Worm (Caenorhabditis elegans) whole organism, young adult: ENCODE results near the gene tpst-1.

Experiments
- B0035.1 ChIP-seq: sonication (generic microtip); optimal IDR thresholded peaks from 2 replicates; lab custom pipeline; 2016; ENCODE audit warnings: missing genetic modification characterization, mild to moderate bottlenecking, missing compliant biosample characterization, missing genotype, missing genetic modification reagents
- B0261.1 ChIP-seq: sonication (generic microtip); optimal IDR thresholded peaks from 2 replicates; lab custom pipeline; 2016; ENCODE audit warnings: mild to moderate bottlenecking, missing genetic modification characterization, moderate library complexity, missing compliant biosample characterization
- F10E7.11 ChIP-seq: sonication (generic microtip); optimal IDR thresholded peaks from 2 replicates; lab custom pipeline; 2017; ENCODE audit warnings: mild to moderate bottlenecking, missing genetic modification characterization, moderate library complexity, missing compliant biosample characterization
- F49E8.2 ChIP-seq: sonication (generic microtip); optimal IDR thresholded peaks from 3 replicates; lab custom pipeline; 2017; ENCODE audit warnings: missing genetic modification characterization, mild to moderate bottlenecking, missing compliant biosample characterization, antibody characterized with exemption, moderate library complexity; ENCODE audit not compliant: insufficient read depth
- F57A8.1 ChIP-seq: fragments of 200-800 bp; sonication (Bioruptor generic); optimal IDR thresholded peaks from 2 replicates; lab custom pipeline; 2018; ENCODE audit warnings: mild to moderate bottlenecking, missing genetic modification characterization, moderate library complexity, missing compliant biosample characterization
- K11D2.4 ChIP-seq: fragments of 200-800 bp; sonication (Bioruptor generic); IDR thresholded peaks from 2 replicates; pipeline ENCODE4 v1.3.6; 2022; ENCODE audit warnings: missing genetic modification reagents, missing genetic modification characterization, missing compliant biosample characterization
- ZK185.1 ChIP-seq: sonication (generic microtip); optimal IDR thresholded peaks from 2 replicates; lab custom pipeline; 2016; ENCODE audit warnings: mild to moderate bottlenecking, missing genetic modification characterization, missing compliant biosample characterization; ENCODE audit not compliant: poor library complexity, severe bottlenecking
- aptf-2 ChIP-seq: fragments of 200-800 bp; sonication (Bioruptor generic); conservative IDR thresholded peaks from 2 replicates; pipeline ENCODE4 v1.3.6; 2022; ENCODE audit warnings: missing genetic modification reagents, missing genetic modification characterization, missing compliant biosample characterization
- athp-1 ChIP-seq: sonication (generic microtip); optimal IDR thresholded peaks from 2 replicates; lab custom pipeline; 2017; ENCODE audit warnings: mild to moderate bottlenecking, missing genetic modification characterization, missing compliant biosample characterization
- attf-3 ChIP-seq: fragments of 200-800 bp; sonication (Bioruptor generic); conservative IDR thresholded peaks from 2 replicates; pipeline ENCODE4 v1.3.6; 2022; ENCODE audit warnings: missing genetic modification reagents, missing genetic modification characterization, missing compliant biosample characterization
- attf-5 ChIP-seq: fragments of 200-800 bp; sonication (Bioruptor generic); optimal IDR thresholded peaks from 2 replicates; lab custom pipeline; 2018; ENCODE audit warnings: mild to moderate bottlenecking, missing genetic modification characterization, missing compliant biosample characterization
- attf-6 ChIP-seq: fragments of 200-800 bp; sonication (Bioruptor generic); IDR thresholded peaks from 2 replicates; pipeline ENCODE4 v1.3.6; 2022; ENCODE audit warnings: missing genetic modification reagents, missing genetic modification characterization, missing compliant biosample characterization
- bed-1 ChIP-seq: fragments of 200-800 bp; sonication (Bioruptor generic); IDR thresholded peaks from 2 replicates; pipeline ENCODE4 v1.3.6; 2022; ENCODE audit warnings: missing genetic modification reagents, missing genetic modification characterization, missing compliant biosample characterization
- bed-2 ChIP-seq: fragments of 200-800 bp; sonication (Bioruptor generic); IDR thresholded peaks from 2 replicates; pipeline ENCODE4 v1.3.6; 2022; ENCODE audit warnings: missing genetic modification reagents, missing genetic modification characterization, missing compliant biosample characterization
- cebp-2 ChIP-seq: fragments of 200-800 bp; sonication (Bioruptor generic); IDR thresholded peaks from 2 replicates; pipeline ENCODE4 v1.3.6; 2022; ENCODE audit warnings: missing genetic modification characterization, missing compliant biosample characterization
- ceh-100 ChIP-seq: fragments of 200-800 bp; sonication (Bioruptor generic); IDR thresholded peaks from 2 replicates; pipeline ENCODE4 v1.3.6; 2022; ENCODE audit warnings: missing genetic modification reagents, missing genetic modification characterization, missing compliant biosample characterization
- ceh-40 ChIP-seq: fragments of 200-800 bp; sonication (Bioruptor generic); IDR thresholded peaks from 2 replicates; pipeline ENCODE4 v1.3.6; 2022; ENCODE audit warnings: missing genetic modification characterization, missing compliant biosample characterization
- ceh-91 ChIP-seq: fragments of 200-800 bp; sonication (Bioruptor generic); IDR thresholded peaks from 2 replicates; pipeline ENCODE4 v1.3.6; 2022; ENCODE audit warnings: missing genetic modification reagents, missing genetic modification characterization, missing compliant biosample characterization
- die-1 ChIP-seq: sonication (generic microtip); optimal IDR thresholded peaks from 2 replicates; lab custom pipeline; 2016; ENCODE audit warnings: missing genotype, mild to moderate bottlenecking, missing genetic modification characterization, missing compliant biosample characterization
- gei-17 ChIP-seq: fragments of 200-800 bp; sonication (Bioruptor generic); optimal IDR thresholded peaks from 2 replicates; lab custom pipeline; 2018; ENCODE audit warnings: mild to moderate bottlenecking, missing genetic modification characterization, missing compliant biosample characterization
- him-1 ChIP-seq: sonication (generic microtip); optimal IDR thresholded peaks from 2 replicates; lab custom pipeline; 2016; ENCODE audit warnings: missing genotype, missing genetic modification reagents, missing genetic modification characterization, missing compliant biosample characterization
- hrde-1 ChIP-seq: sonication (generic microtip); optimal IDR thresholded peaks from 2 replicates; lab custom pipeline; 2016; ENCODE audit warnings: missing genetic modification characterization, mild to moderate bottlenecking, missing compliant biosample characterization, moderate library complexity, missing genotype, missing genetic modification reagents, borderline replicate concordance
- let-607 ChIP-seq, 2 experiments: fragments of 200-800 bp in 1 of 2; sonication (Bioruptor generic) in 1 of 2; sonication (generic microtip) in 1 of 2; optimal IDR thresholded peaks; 2 replicates each; lab custom pipeline; 2016 to 2018; ENCODE audit warnings: mild to moderate bottlenecking in 2 of 2, missing compliant biosample characterization in 2 of 2, missing genetic modification characterization in 2 of 2, moderate library complexity in 2 of 2, missing genotype in 1 of 2
- lin-26 ChIP-seq: fragments of 200-800 bp; sonication (Bioruptor generic); IDR thresholded peaks from 2 replicates; pipeline ENCODE4 v1.3.6; 2022; ENCODE audit warnings: missing genetic modification reagents, missing genetic modification characterization, missing compliant biosample characterization
- lsl-1 ChIP-seq: fragments of 200-800 bp; sonication (Bioruptor generic); optimal IDR thresholded peaks from 2 replicates; lab custom pipeline; 2018; ENCODE audit warnings: mild to moderate bottlenecking, missing genetic modification characterization, moderate library complexity, missing compliant biosample characterization
- lsy-27 ChIP-seq: sonication (generic microtip); optimal IDR thresholded peaks from 2 replicates; lab custom pipeline; 2017; ENCODE audit warnings: missing genetic modification characterization, mild to moderate bottlenecking, missing compliant biosample characterization, antibody characterized with exemption, missing genotype, borderline replicate concordance; ENCODE audit not compliant: insufficient read depth
- mel-28 ChIP-seq: sonication (generic microtip); optimal IDR thresholded peaks from 2 replicates; lab custom pipeline; 2016; ENCODE audit warnings: borderline replicate concordance, mild to moderate bottlenecking, missing genetic modification characterization, missing compliant biosample characterization
- mes-4 ChIP-seq: sonication (generic microtip); optimal IDR thresholded peaks from 2 replicates; lab custom pipeline; 2016; ENCODE audit warnings: missing genotype, missing genetic modification characterization, missing compliant biosample characterization
- mxl-1 ChIP-seq: sonication (generic microtip); optimal IDR thresholded peaks from 2 replicates; lab custom pipeline; 2016; ENCODE audit warnings: missing genetic modification characterization, missing compliant biosample characterization
- nfyb-1 ChIP-seq: fragments of 200-800 bp; sonication (Bioruptor generic); IDR thresholded peaks from 2 replicates; pipeline ENCODE4 v1.3.6; 2022; ENCODE audit warnings: missing genetic modification reagents, missing genetic modification characterization, missing compliant biosample characterization
- nhr-120 ChIP-seq: fragments of 200-800 bp; sonication (Bioruptor generic); IDR thresholded peaks from 2 replicates; pipeline ENCODE4 v1.3.6; 2022; ENCODE audit warnings: missing genetic modification characterization, missing compliant biosample characterization
- nhr-179 ChIP-seq: sonication (generic microtip); optimal IDR thresholded peaks from 2 replicates; lab custom pipeline; 2016; ENCODE audit warnings: mild to moderate bottlenecking, missing genetic modification characterization, missing compliant biosample characterization
- nhr-27 ChIP-seq: fragments of 200-800 bp; sonication (Bioruptor generic); optimal IDR thresholded peaks from 2 replicates; lab custom pipeline; 2018; ENCODE audit warnings: mild to moderate bottlenecking, missing genetic modification characterization, moderate library complexity, missing compliant biosample characterization
- nhr-80 ChIP-seq: sonication (generic microtip); optimal IDR thresholded peaks from 2 replicates; lab custom pipeline; 2016; ENCODE audit warnings: missing genetic modification characterization, missing compliant biosample characterization
- pha-4 ChIP-seq: fragments of 150-350 bp; sonication (generic microtip); optimal IDR thresholded peaks from 2 replicates; lab custom pipeline; 2014; ENCODE audit warnings: missing biosample characterization, missing genetic modification reagents, missing genetic modification characterization
- rcor-1 ChIP-seq: fragments of 200-800 bp; sonication (Bioruptor generic); IDR thresholded peaks from 2 replicates; pipeline ENCODE4 v1.3.6; 2022; ENCODE audit warnings: missing genetic modification reagents, missing genetic modification characterization, missing compliant biosample characterization
- rec-8 ChIP-seq, 2 experiments: sonication (generic microtip); optimal IDR thresholded peaks; 2 replicates each; lab custom pipeline; 2016; ENCODE audit warnings: mild to moderate bottlenecking in 2 of 2, missing genetic modification characterization in 2 of 2, missing genetic modification reagents in 2 of 2, missing genotype in 2 of 2, missing biosample characterization in 1 of 2, missing compliant biosample characterization in 1 of 2, moderate library complexity in 1 of 2
- snpc-1.3 ChIP-seq: sonication (generic microtip); optimal IDR thresholded peaks from 2 replicates; lab custom pipeline; 2017; ENCODE audit warnings: missing genetic modification characterization, mild to moderate bottlenecking, missing compliant biosample characterization, antibody characterized with exemption, moderate library complexity, missing genotype, missing genetic modification reagents; ENCODE audit not compliant: insufficient read depth
- somi-1 ChIP-seq: fragments of 200-800 bp; sonication (Bioruptor generic); optimal IDR thresholded peaks from 2 replicates; lab custom pipeline; 2018; ENCODE audit warnings: mild to moderate bottlenecking, missing genetic modification characterization, missing compliant biosample characterization
- tbx-9 ChIP-seq: sonication (generic microtip); optimal IDR thresholded peaks from 2 replicates; lab custom pipeline; 2016; ENCODE audit warnings: borderline replicate concordance, missing genetic modification characterization, inconsistent platforms, missing compliant biosample characterization
- tlf-1 ChIP-seq: fragments of 200-800 bp; sonication (Bioruptor generic); optimal IDR thresholded peaks from 2 replicates; lab custom pipeline; 2018; ENCODE audit warnings: mild to moderate bottlenecking, missing genetic modification characterization, missing compliant biosample characterization
- unc-62 ChIP-seq: fragments of 150-350 bp; optimal IDR thresholded peaks from 2 replicates; lab custom pipeline; 2014; ENCODE audit warnings: missing biosample characterization, missing genetic modification reagents, missing genetic modification characterization
- zim-3 ChIP-seq: sonication (generic microtip); optimal IDR thresholded peaks from 2 replicates; lab custom pipeline; 2017; ENCODE audit warnings: mild to moderate bottlenecking, missing genetic modification characterization, moderate library complexity, missing compliant biosample characterization
- ztf-18 ChIP-seq: sonication (generic microtip); optimal IDR thresholded peaks from 2 replicates; lab custom pipeline; 2016; ENCODE audit warnings: missing genotype, mild to moderate bottlenecking, missing genetic modification characterization, missing compliant biosample characterization
- ztf-22 ChIP-seq: fragments of 200-800 bp; sonication (Bioruptor generic); optimal IDR thresholded peaks from 2 replicates; lab custom pipeline; 2018; ENCODE audit warnings: mild to moderate bottlenecking, missing genetic modification characterization, moderate library complexity, missing compliant biosample characterization
- ztf-26 ChIP-seq: sonication (generic microtip); optimal IDR thresholded peaks from 2 replicates; lab custom pipeline; 2017; ENCODE audit warnings: missing genetic modification characterization, missing compliant biosample characterization

tpst-1 gene

ce11 chrIII:12614669-12615451, 47.2 kb downstream of the tpst-1 start (continued):
- TF ChIP-seq athp-1 (tag; lab: Kevin White, UChicago) (no peak), ztf-22 (GFP tag; lab: Kevin White, UChicago) (no peak), mxl-1 (tag; lab: Kevin White, UChicago) (no peak), ceh-91 (GFP tag; lab: Robert Waterston, UW) (no peak), F49E8.2 (tag; lab: Kevin White, UChicago) (no peak), gei-17 (peak; percentile 45), ztf-26 (tag; lab: Kevin White, UChicago) (peak; percentile 33), B0035.1 (tag; lab: Kevin White, UChicago) (peak; percentile 38), nhr-120 (GFP tag; lab: Robert Waterston, UW) (no peak), lsy-27 (no peak), attf-5 (GFP tag; lab: Kevin White, UChicago) (peak; percentile 64), somi-1 (GFP tag; lab: Kevin White, UChicago) (peak; percentile 41), cebp-2 (no peak), rec-8 (tag; optimal IDR thresholded peaks at IDR 0.05; lab: Kevin White, UChicago) (no peak), lsl-1 (GFP tag; lab: Kevin White, UChicago) (no peak), bed-2 (GFP tag; lab: Robert Waterston, UW) (no peak), ceh-100 (GFP tag; lab: Robert Waterston, UW) (no peak), nfyb-1 (GFP tag; lab: Robert Waterston, UW) (peak; percentile 71; the same call in 1 of the 2 replicates), ceh-40 (GFP tag; lab: Robert Waterston, UW) (no peak), nhr-179 (no peak), B0261.1 (no peak), tbx-9 (no peak), attf-6 (GFP tag; lab: Robert Waterston, UW) (no peak), unc-62 (no peak), F57A8.1 (no peak), aptf-2 (GFP tag; lab: Robert Waterston, UW) (no peak), ZK185.1 (tag; lab: Kevin White, UChicago) (peak; percentile 7), ztf-18 (tag; lab: Kevin White, UChicago) (peak; percentile 7), lin-26 (GFP tag; lab: Robert Waterston, UW) (no peak), rcor-1 (no peak), die-1 (tag; lab: Kevin White, UChicago) (no peak), K11D2.4 (GFP tag; lab: Robert Waterston, UW) (peak; percentile 14; the same call in 1 of the 2 replicates), nhr-27 (tag; lab: Kevin White, UChicago) (no peak), pha-4 (tag; lab: Kevin White, UChicago) (peak; percentile 4), let-607 (tag; optimal IDR thresholded peaks at IDR 0.05; lab: Kevin White, UChicago) (peak; percentile 54 to 79), zim-3 (tag; lab: Kevin White, UChicago) (no peak), him-1 (tag; lab: Kevin White, UChicago) (no peak), F10E7.11 (tag; lab: Kevin White, UChicago) (no peak), attf-3 (GFP tag; lab: Robert Waterston, UW) (no peak), bed-1 (GFP tag; lab: Robert Waterston, UW) (no peak), mes-4 (no peak), hrde-1 (tag; lab: Kevin White, UChicago) (no peak), tlf-1 (GFP tag; lab: Kevin White, UChicago) (peak; percentile 45), nhr-80 (peak; percentile 82), snpc-1.3 (tag; lab: Kevin White, UChicago) (no peak), mel-28 (tag; lab: Kevin White, UChicago) (no peak)
